Fruit fly (Drosophila melanogaster) whole organism, wandering third instar larva: ENCODE measurements around the gene CG9114.

Experiments
- Hnf4 ChIP-seq: fragments of 200-800 bp; sonication (Bioruptor generic); optimal IDR thresholded peaks from 2 replicates; lab custom pipeline; 2016; ENCODE audit warnings: missing biosample characterization, mild to moderate bottlenecking, missing genetic modification characterization
- Hr83 ChIP-seq: fragments of 200-300 bp; sonication (Bioruptor generic); optimal IDR thresholded peaks from 2 replicates; lab custom pipeline; 2016; ENCODE audit warnings: missing biosample characterization, mild to moderate bottlenecking, missing genetic modification characterization, moderate library complexity; ENCODE audit not compliant: poor library complexity, severe bottlenecking
- Jra ChIP-seq: sonication (Bioruptor generic); optimal IDR thresholded peaks from 2 replicates; lab custom pipeline; 2016; ENCODE audit warnings: missing biosample characterization, missing genetic modification characterization
- Mio ChIP-seq: sonication (Bioruptor generic); optimal IDR thresholded peaks from 2 replicates; lab custom pipeline; 2016; ENCODE audit warnings: missing biosample characterization, missing genetic modification characterization
- ey ChIP-seq: fragments of 200-800 bp; sonication (Bioruptor generic); optimal IDR thresholded peaks from 2 replicates; lab custom pipeline; 2016; ENCODE audit warnings: missing biosample characterization, missing genetic modification characterization
- pan ChIP-seq: fragments of >200 bp; optimal IDR thresholded peaks from 2 replicates; lab custom pipeline; 2017

- TF ChIP-seq Mio (no peak), Hnf4 (no peak), Hr83 (GFP tag; lab: Kevin White, UChicago) (no peak), Jra (GFP tag; lab: Kevin White, UChicago) (no peak), ey (GFP tag; lab: Kevin White, UChicago) (no peak), pan (lab: Kevin White, UChicago) (no peak)
Measured at dm6 chrX:15370103-15370502, 37.1 kb upstream of the CG9114 start.
